Fruit fly (Drosophila melanogaster) whole organism, wandering third instar larva: ENCODE results near the gene CG45095.
"Not testable (repeated sequence)": the region's sequence is repeated elsewhere in the genome, so short reads cannot be mapped to it uniquely, and the experiment has no call there.

ENCODE experiments used
- Abd-B ChIP-seq: fragments of >200 bp; optimal IDR thresholded peaks from 2 replicates; lab custom pipeline; 2017; ENCODE audit warnings: missing biosample characterization, missing genetic modification characterization
- CG32264 ChIP-seq: fragments of 200-800 bp; sonication (Bioruptor generic); optimal IDR thresholded peaks from 2 replicates; lab custom pipeline; 2016; ENCODE audit warnings: missing biosample characterization, missing genetic modification characterization
- CG9705 ChIP-seq: fragments of 200-800 bp; sonication (Bioruptor generic); optimal IDR thresholded peaks from 2 replicates; lab custom pipeline; 2018; ENCODE audit warnings: missing biosample characterization, mild to moderate bottlenecking, missing genetic modification characterization
- CrebA ChIP-seq: fragments of 200-800 bp; sonication (Bioruptor generic); optimal IDR thresholded peaks from 2 replicates; lab custom pipeline; 2016; ENCODE audit warnings: missing biosample characterization, mild to moderate bottlenecking, missing genetic modification characterization, borderline replicate concordance
- Dif ChIP-seq: fragments of 200-275, 200-300 bp; sonication (Bioruptor generic); optimal IDR thresholded peaks from 2 replicates; lab custom pipeline; 2018; ENCODE audit warnings: missing biosample characterization, missing genetic modification characterization; ENCODE audit not compliant: partially characterized antibody
- HLH106 ChIP-seq: fragments of 200-800 bp; optimal IDR thresholded peaks from 3 replicates; lab custom pipeline; 2019; ENCODE audit warnings: missing biosample characterization, mild to moderate bottlenecking, missing genetic modification characterization, moderate library complexity
- Hr78 ChIP-seq: fragments of >200 bp; optimal IDR thresholded peaks from 2 replicates; lab custom pipeline; 2017; ENCODE audit warnings: missing biosample characterization, missing genetic modification characterization
- Hr83 ChIP-seq: fragments of 200-300 bp; sonication (Bioruptor generic); optimal IDR thresholded peaks from 2 replicates; lab custom pipeline; 2016; ENCODE audit warnings: missing biosample characterization, mild to moderate bottlenecking, missing genetic modification characterization, moderate library complexity; ENCODE audit not compliant: poor library complexity, severe bottlenecking
- Jra ChIP-seq: sonication (Bioruptor generic); optimal IDR thresholded peaks from 2 replicates; lab custom pipeline; 2016; ENCODE audit warnings: missing biosample characterization, missing genetic modification characterization
- Myc ChIP-seq: fragments of >200 bp; optimal IDR thresholded peaks from 2 replicates; lab custom pipeline; 2017
- N ChIP-seq: fragments of >200 bp; optimal IDR thresholded peaks from 2 replicates; lab custom pipeline; 2018; ENCODE audit warnings: missing biosample characterization, missing external identifiers, missing genetic modification characterization
- OdsH ChIP-seq: fragments of 200-800 bp; sonication (Bioruptor generic); optimal IDR thresholded peaks from 2 replicates; lab custom pipeline; 2016; ENCODE audit warnings: missing biosample characterization, mild to moderate bottlenecking, missing genetic modification characterization
- Rel ChIP-seq, 2 experiments: fragments of 200-800 bp; sonication (Bioruptor generic) in 1 of 2; optimal IDR thresholded peaks; 2 replicates in 1 of 2; 3 replicates in 1 of 2; lab custom pipeline; 2016 to 2019; ENCODE audit warnings: mild to moderate bottlenecking in 2 of 2, missing biosample characterization in 2 of 2, missing genetic modification characterization in 2 of 2, moderate library complexity in 1 of 2
- Sp1 ChIP-seq: fragments of 200-800 bp; sonication (Bioruptor generic); optimal IDR thresholded peaks from 3 replicates; lab custom pipeline; 2019; ENCODE audit warnings: missing biosample characterization, mild to moderate bottlenecking, missing genetic modification characterization, moderate library complexity
- Vsx2 ChIP-seq: fragments of 200-300, 225-300 bp; sonication (Bioruptor generic); optimal IDR thresholded peaks from 2 replicates; lab custom pipeline; 2018; ENCODE audit warnings: missing biosample characterization, missing genetic modification characterization; ENCODE audit not compliant: partially characterized antibody
- br ChIP-seq: fragments of 200-800 bp; sonication (Bioruptor generic); optimal IDR thresholded peaks from 2 replicates; lab custom pipeline; 2016; ENCODE audit warnings: missing biosample characterization, missing genetic modification characterization
- brk ChIP-seq: fragments of 200-800 bp; sonication (Bioruptor generic); optimal IDR thresholded peaks from 2 replicates; lab custom pipeline; 2016; ENCODE audit warnings: missing biosample characterization, mild to moderate bottlenecking, missing genetic modification characterization
- dl ChIP-seq, 2 experiments: fragments of 175-275, 200-275 bp in 1 of 2; fragments of 200-275 bp in 1 of 2; sonication (Bioruptor generic); optimal IDR thresholded peaks; lab custom pipeline; 2018; ENCODE audit warnings: mild to moderate bottlenecking in 2 of 2, missing biosample characterization in 2 of 2, missing genetic modification characterization in 2 of 2, moderate library complexity in 2 of 2; ENCODE audit not compliant: partially characterized antibody in 2 of 2, insufficient read depth in 1 of 2
- dmrt93B ChIP-seq: fragments of 200-800 bp; sonication (Bioruptor generic); optimal IDR thresholded peaks from 2 replicates; lab custom pipeline; 2018; ENCODE audit warnings: missing biosample characterization, mild to moderate bottlenecking, missing genetic modification characterization
- dsf ChIP-seq: sonication (Bioruptor generic); optimal IDR thresholded peaks from 2 replicates; lab custom pipeline; 2016; ENCODE audit warnings: missing biosample characterization, missing genetic modification characterization, borderline replicate concordance
- h ChIP-seq: fragments of 200-800 bp; sonication (Bioruptor generic); optimal IDR thresholded peaks from 3 replicates; lab custom pipeline; 2016; ENCODE audit warnings: missing biosample characterization, mild to moderate bottlenecking, missing genetic modification characterization
- jim ChIP-seq: fragments of 175-275, 200-325 bp; sonication (Bioruptor generic); optimal IDR thresholded peaks from 2 replicates; lab custom pipeline; 2016; ENCODE audit warnings: missing biosample characterization, mild to moderate bottlenecking, missing genetic modification characterization
- psq ChIP-seq: fragments of 200-800 bp; sonication (Bioruptor generic); optimal IDR thresholded peaks from 3 replicates; lab custom pipeline; 2017; ENCODE audit warnings: missing biosample characterization, mild to moderate bottlenecking, missing genetic modification characterization, moderate library complexity
- rgr ChIP-seq: fragments of 200-800 bp; sonication (Bioruptor generic); optimal IDR thresholded peaks from 3 replicates; lab custom pipeline; 2016; ENCODE audit warnings: missing biosample characterization, mild to moderate bottlenecking, missing genetic modification characterization
- sage ChIP-seq: fragments of 200-800 bp; sonication (Bioruptor generic); optimal IDR thresholded peaks from 2 replicates; lab custom pipeline; 2016; ENCODE audit warnings: missing biosample characterization, mild to moderate bottlenecking, missing genetic modification characterization
- sv ChIP-seq: fragments of 200-800 bp; sonication (Bioruptor generic); optimal IDR thresholded peaks from 3 replicates; lab custom pipeline; 2016; ENCODE audit warnings: missing biosample characterization, missing genetic modification characterization
- tai ChIP-seq: sonication (Bioruptor generic); optimal IDR thresholded peaks from 2 replicates; lab custom pipeline; 2016; ENCODE audit warnings: missing biosample characterization, missing genetic modification characterization
- usp ChIP-seq: fragments of >200 bp; optimal IDR thresholded peaks from 2 replicates; lab custom pipeline; 2017; ENCODE audit warnings: missing biosample characterization, missing genetic modification characterization

CG45095 gene

DNA sequence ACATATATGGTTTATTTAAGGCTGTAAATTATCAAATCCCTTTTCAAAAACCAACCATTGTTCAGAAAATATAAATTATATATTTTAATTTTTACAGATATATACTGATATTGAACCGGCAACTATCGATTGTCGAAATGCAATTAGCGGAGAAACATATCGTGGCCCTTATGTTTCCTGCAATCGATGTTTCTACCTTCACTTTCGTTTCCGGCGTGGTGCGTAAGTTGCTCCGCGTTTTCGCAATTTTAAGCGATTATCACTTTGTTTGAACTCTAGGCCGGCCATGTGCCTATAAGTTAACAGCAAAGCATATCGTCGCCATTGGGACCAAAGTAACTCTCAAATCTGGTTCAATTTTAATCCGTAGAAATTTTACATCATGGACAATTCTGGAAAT lies 20.9 kb downstream of the CG45095 start, which contains the start of gene vig2:
TSS of gene vig2 (plus strand) at position 112 of the 400 bp plus-strand sequence.
- TF ChIP-seq Sp1 (GFP tag; lab: Kevin White, UChicago) (peak; percentile 26), HLH106 (tag; lab: Kevin White, UChicago) (peak; percentile 33), CG9705 (GFP tag; lab: Kevin White, UChicago) (peak; percentile 43), dmrt93B (peak; percentile 60), rgr (peak; percentile 61), Hr83 (GFP tag; lab: Kevin White, UChicago) (peak; percentile 68)

DNA sequence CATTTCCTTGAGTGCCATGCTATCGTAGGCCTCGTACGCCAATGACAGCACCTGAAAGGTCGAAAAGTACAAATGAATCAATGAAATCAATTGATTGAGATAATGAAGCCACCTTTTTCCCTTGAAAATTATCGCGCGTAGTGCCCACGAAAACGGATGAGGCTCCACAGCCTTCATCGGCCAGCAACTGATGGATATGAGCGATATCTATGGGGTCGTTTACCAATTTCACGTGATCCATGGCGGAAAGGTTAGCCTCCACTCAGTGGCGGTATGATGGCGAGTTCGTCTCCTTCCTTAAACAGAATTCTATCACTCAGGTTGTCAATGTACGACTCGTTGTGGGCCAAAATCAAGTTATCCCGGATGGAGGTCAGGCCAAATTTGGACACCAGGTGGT lies 24.5 kb downstream of the CG45095 start:
- TF ChIP-seq jim (no peak), br (GFP tag; lab: Kevin White, UChicago) (no peak), OdsH (GFP tag; lab: Kevin White, UChicago) (no peak), Rel (GFP tag; optimal IDR thresholded peaks at IDR 0.05; lab: Kevin White, UChicago) (no peak), Rel (tag; optimal IDR thresholded peaks at IDR 0.05; lab: Kevin White, UChicago) (no peak), Myc (no peak), sv (GFP tag; lab: Kevin White, UChicago) (no peak), usp (GFP tag; lab: Kevin White, UChicago) (no peak), CrebA (GFP tag; lab: Kevin White, UChicago) (no peak), Hr78 (no peak), sage (no peak), brk (GFP tag; lab: Kevin White, UChicago) (no peak), Abd-B (no peak), CG32264 (GFP tag; lab: Kevin White, UChicago) (no peak), HLH106 (tag; lab: Kevin White, UChicago) (no peak), dl (GFP tag; optimal IDR thresholded peaks at IDR 0.05; lab: Kevin White, UChicago; ENCODE audit: insufficient read depth in 1 of 2, partially characterized antibody in 2 of 2) (no peak), Vsx2 (GFP tag; lab: Kevin White, UChicago) (no peak), tai (no peak), Sp1 (GFP tag; lab: Kevin White, UChicago) (no peak), dsf (GFP tag; lab: Kevin White, UChicago) (no peak), Dif (no peak)

DNA sequence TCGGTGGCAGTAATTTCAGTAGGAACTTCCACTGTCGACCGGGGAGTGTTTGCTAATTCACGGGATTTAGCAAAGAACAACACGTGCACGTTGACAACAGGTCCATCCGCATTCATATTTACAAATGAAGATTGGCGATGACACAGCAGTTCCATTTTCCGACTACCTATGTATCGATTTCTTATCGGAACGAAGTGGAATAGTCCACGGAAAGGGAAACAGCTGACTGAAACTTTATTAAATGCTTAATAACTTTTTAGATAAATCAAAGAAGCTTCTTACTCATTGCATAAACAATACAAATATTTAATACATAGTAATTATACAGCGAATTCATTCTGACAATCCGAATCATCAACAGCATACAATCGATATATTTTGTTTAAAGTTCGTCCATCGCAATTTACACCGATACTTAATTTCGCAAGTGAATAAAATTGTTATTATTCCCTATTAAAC lies 24.9 kb downstream of the CG45095 start, which contains the start of the genes Mocs2A, Mocs2B and Clbn:
TSS of gene Mocs2A (minus strand) at position 129 of the 459 bp plus-strand sequence.
TSS of gene Mocs2B (minus strand) at position 129 of the 459 bp plus-strand sequence.
TSS of gene Clbn (plus strand) at position 272 of the 459 bp plus-strand sequence.
- peak; percentile 14 for TF ChIP-seq Jra (GFP tag; lab: Kevin White, UChicago)
- TF ChIP-seq h (GFP tag; lab: Kevin White, UChicago) = peak; percentile 12
- no peak for TF ChIP-seq OdsH (GFP tag; lab: Kevin White, UChicago)

DNA sequence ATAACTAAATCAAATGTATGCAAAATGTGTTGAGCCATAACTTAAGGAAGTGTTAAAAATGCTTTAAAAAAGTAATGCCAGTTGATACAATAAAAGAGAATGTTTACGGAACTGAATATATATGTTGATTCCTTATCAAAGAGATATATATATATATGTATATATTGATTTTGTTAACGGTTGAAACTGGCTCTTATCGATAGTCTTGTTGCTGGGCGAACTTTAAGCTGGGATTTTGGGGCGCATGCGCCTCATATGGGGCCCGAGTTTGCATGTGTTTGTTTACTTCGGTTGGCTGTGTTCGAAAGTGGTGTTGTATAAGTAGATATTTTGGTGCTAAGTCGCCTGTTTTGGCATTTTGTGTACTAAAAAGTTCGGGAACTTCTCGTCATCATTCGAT lies 28.7 kb downstream of the CG45095 start, which contains the start of gene Bili:
TSS of gene Bili (plus strand) at position 265 of the 400 bp plus-strand sequence.
- TF ChIP-seq rgr; Hr83 (GFP tag; lab: Kevin White, UChicago); psq (GFP tag; lab: Kevin White, UChicago): not testable (repeated sequence)

DNA sequence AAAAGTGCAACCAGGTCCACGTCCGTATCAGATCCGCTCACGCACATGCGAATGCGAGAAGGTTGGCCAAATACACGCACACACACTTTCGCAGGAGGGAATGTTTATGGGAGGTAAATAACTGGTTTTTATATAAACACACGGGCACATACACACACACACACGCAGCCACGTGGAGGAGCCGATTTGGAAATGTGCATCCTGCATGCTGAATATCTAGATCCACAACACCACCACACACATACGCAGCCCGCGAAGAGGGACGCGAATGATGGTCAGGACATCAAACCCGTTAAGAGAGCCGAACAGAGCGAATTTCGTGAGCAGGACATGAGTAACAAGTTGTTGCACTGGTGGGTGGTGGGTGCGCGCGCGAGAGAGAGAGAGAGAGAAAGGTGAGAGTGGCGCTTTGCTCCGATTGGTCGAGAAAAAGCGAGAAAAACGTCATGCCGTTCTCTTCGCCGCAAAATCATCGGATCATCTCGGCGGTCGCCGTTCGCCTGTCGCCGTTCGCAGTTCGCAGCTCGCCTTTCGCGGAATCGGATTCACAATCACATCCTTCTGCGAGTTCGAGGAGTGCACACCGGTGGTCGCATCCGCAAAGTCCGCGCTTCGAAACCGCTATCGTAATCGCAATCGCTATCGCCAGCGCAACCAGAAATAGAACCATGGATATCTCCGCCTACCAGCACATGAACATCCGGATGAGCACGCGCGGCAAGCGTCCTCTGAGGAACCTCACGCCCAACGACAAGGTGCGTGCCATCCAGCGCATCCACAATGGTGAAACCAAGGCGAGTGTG lies 35.4 kb downstream of the CG45095 start, which contains the start of gene danr:
TSS of gene danr (plus strand) at position 508 of the 803 bp plus-strand sequence.
- peak; percentile 68 for TF ChIP-seq Dif
- peak; percentile 37 to 73 for TF ChIP-seq dl (GFP tag; optimal IDR thresholded peaks at IDR 0.05; lab: Kevin White, UChicago; ENCODE audit: insufficient read depth in 1 of 2, partially characterized antibody in 2 of 2)
- peak; percentile 48 for TF ChIP-seq N (GFP tag; lab: Kevin White, UChicago)
- TF ChIP-seq Hr78 = no peak
